Worm (Caenorhabditis elegans) whole organism, L4 larva: Measurements from ENCODE around the gene T02C12.5.

Experiments
- unc-39 ChIP-seq: sonication (generic microtip); optimal IDR thresholded peaks from 2 replicates; lab custom pipeline; 2017; ENCODE audit warnings: missing biosample characterization, missing genetic modification characterization
- zip-2 ChIP-seq: fragments of 150-350 bp; optimal IDR thresholded peaks from 2 replicates; lab custom pipeline; 2014; ENCODE audit warnings: missing biosample characterization, missing genetic modification characterization

DNA sequence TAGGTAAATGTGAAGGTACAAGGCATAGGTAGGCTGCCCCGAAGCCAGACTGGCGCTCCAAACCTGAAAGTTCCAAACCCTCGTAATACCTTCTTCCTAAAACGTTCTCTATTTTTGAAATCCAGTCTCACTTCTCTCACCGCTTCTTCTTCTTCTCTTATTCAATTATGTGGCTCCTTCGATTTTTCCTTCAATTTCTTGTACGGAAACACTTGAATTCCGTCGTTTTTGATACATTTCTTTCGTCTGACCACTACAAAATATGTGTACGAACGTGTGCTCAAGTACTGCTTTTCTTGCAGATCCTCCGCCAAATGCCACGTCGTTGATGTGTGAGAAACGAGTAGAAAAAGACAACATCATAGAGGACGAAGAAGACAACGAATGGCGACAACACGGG, 38.4 kb upstream of the T02C12.5 start, which contains the start of gene unc-79:
- TF ChIP-seq unc-39 = no peak
- no peak for TF ChIP-seq zip-2 (tag; lab: Kevin White, UChicago)
